Worm (Caenorhabditis elegans): ENCODE measurements around the gene C03B8.3.

DNA sequence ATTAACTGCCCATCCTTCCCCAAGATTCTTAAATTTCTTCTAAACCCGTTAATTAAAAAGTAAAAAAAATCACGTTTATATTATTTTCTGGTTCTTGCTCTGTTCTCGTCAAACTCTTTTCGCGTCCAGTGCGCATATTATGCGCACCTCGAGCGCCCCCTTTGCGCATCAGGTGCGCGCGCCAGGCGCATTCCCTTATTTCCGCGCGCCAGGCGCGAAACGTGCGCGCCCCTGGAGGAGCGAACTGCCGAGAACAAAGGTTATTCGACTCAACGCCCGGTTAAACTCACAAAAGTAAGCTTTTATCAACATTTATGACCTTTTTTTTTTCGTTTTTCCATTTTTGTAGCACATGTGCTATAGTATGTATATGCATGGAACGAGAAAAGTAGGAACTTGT is 39.7 kb upstream of the C03B8.3 start:
- no peak for TF ChIP-seq nhr-237 (tag; optimal IDR thresholded peaks at IDR 0.05)
- TF ChIP-seq fos-1 (tag; optimal IDR thresholded peaks at IDR 0.05) = no peak
- no peak for TF ChIP-seq elt-3 (tag; optimal IDR thresholded peaks at IDR 0.05)
- TF ChIP-seq R02D3.7 (tag; optimal IDR thresholded peaks at IDR 0.05) = no peak
- no peak for TF ChIP-seq aly-2 (tag; optimal IDR thresholded peaks at IDR 0.05)
- no peak for TF ChIP-seq snpc-4 (tag; optimal IDR thresholded peaks at IDR 0.05)
- TF ChIP-seq unc-39 (tag; optimal IDR thresholded peaks at IDR 0.05) = no peak
- TF ChIP-seq ztf-11 (tag; optimal IDR thresholded peaks at IDR 0.05) = no peak
- TF ChIP-seq elt-2 (tag; optimal IDR thresholded peaks at IDR 0.05) = no peak

Measured in whole organism, L3 larva.